Worm (Caenorhabditis elegans) whole organism, midembryonic: ENCODE data around the gene ZK632.9.

Experiments used
- T22C8.4 ChIP-seq: fragments of 200-800 bp; sonication (Bioruptor generic); IDR thresholded peaks from 2 replicates; pipeline ENCODE4 v1.3.6; 2022; ENCODE audit warnings: missing genetic modification characterization, missing compliant biosample characterization
- cog-1 ChIP-seq: sonication (generic microtip); optimal IDR thresholded peaks from 2 replicates; lab custom pipeline; 2016; ENCODE audit warnings: missing genetic modification characterization, missing compliant biosample characterization
- flt-1 ChIP-seq: fragments of 200-800 bp; sonication (Bioruptor generic); IDR thresholded peaks from 2 replicates; pipeline ENCODE4 v1.3.6; 2022; ENCODE audit warnings: missing genetic modification characterization, missing compliant biosample characterization
- klf-2 ChIP-seq: fragments of 200-800 bp; sonication (Bioruptor generic); conservative IDR thresholded peaks from 2 replicates; pipeline ENCODE4 v1.3.6; 2022; ENCODE audit warnings: missing genetic modification reagents, missing genetic modification characterization, missing compliant biosample characterization
- med-1 ChIP-seq: sonication (generic microtip); optimal IDR thresholded peaks from 2 replicates; lab custom pipeline; 2017; ENCODE audit warnings: missing genetic modification characterization, mild to moderate bottlenecking, missing compliant biosample characterization, antibody characterized with exemption, missing genetic modification reagents; ENCODE audit not compliant: insufficient read depth
- ref-1 ChIP-seq: fragments of 200-800 bp; sonication (Bioruptor generic); conservative IDR thresholded peaks from 2 replicates; pipeline ENCODE4 v1.3.6; 2022; ENCODE audit warnings: missing genetic modification reagents, missing genetic modification characterization, missing compliant biosample characterization
- tab-1 ChIP-seq: fragments of 200-800 bp; sonication (Bioruptor generic); IDR thresholded peaks from 2 replicates; pipeline ENCODE4 v1.3.6; 2022; ENCODE audit warnings: missing genetic modification characterization, missing compliant biosample characterization
- ztf-23 ChIP-seq: fragments of 200-800 bp; sonication (Bioruptor generic); IDR thresholded peaks from 2 replicates; pipeline ENCODE4 v1.3.6; 2022; ENCODE audit warnings: missing genetic modification reagents, missing genetic modification characterization, missing compliant biosample characterization
- ztf-29 ChIP-seq: fragments of 200-800 bp; sonication (Bioruptor generic); IDR thresholded peaks from 2 replicates; pipeline ENCODE4 v1.3.6; 2022; ENCODE audit warnings: missing genetic modification reagents, missing genetic modification characterization, missing compliant biosample characterization

Gene ZK632.9

DNA sequence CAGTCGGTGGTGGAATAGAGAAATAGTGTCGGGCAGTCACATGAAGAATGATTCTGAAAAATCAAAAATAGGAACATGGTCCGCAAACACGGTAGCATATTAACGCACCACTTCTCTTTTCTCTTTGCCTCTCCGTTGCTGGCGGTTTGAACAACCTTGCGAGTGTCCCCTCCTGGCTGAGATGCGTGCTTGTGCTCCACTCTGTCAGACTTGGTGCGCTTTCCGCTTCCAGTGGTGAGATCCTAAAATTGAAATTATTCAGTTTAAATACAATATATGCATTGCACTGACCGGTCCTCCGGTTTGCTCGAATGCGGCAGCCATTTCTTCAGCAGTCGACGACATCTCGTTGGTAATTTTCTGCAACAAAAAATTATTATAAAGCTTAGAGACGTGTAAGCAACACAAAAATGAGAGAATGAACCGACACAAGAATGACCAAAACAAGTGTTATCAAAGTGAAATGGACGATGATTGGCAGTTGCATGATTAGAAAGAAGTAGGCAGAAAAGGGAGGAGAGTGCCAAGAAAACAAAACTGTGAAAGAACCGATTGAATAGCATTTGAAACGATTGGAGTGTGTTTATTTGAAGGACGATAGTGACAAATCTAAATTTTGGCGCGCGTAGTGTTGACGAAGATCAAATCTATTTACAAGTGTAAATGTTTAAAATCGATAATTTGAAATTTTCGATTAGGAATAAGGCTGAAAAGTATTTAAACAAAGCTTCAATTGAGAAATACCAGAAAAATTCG, at the start of gene ZK632.9:
Gene ZK632.9 (minus strand): TSS at position 360 of the 756 bp plus-strand sequence.
- TF ChIP-seq ztf-29 (GFP tag; lab: Robert Waterston, UW) (0 out of 2 replicates have a peak, but pooled peaks have one; percentile 38), tab-1 (no peak), cog-1 (no peak)

- TF ChIP-seq klf-2 (GFP tag; lab: Robert Waterston, UW), result no peak
- TF ChIP-seq ztf-29 (GFP tag; lab: Robert Waterston, UW), result no peak
- no peak for TF ChIP-seq flt-1 (GFP tag; lab: Robert Waterston, UW)
- TF ChIP-seq tab-1, result no peak
- TF ChIP-seq med-1 (GFP tag; lab: Kevin White, UChicago), result no peak
Observed at ce11 chrIII:9874515-9874914, 49.3 kb upstream of the ZK632.9 start.

DNA sequence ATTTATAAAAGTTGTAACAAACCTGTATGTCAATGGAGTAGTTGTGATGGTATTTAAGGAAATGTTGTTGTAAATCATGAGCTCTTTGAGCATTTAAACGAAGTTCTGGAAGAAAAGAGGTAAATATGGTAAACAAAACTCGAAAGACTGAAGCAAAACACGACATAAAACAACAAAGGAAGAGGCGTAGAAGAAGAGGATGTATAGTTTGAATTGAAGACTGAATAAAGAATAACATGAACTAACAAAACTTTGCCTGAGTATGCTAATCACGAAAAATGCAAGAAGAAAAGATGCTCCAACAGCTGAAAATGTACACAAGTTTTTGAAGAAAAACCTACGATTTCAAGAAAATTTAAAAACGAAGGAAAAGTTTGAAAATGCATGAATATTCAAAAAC, 45.8 kb upstream of the ZK632.9 start, which contains the start of gene ZK757.1:
Gene ZK757.1 (minus strand): TSS at position 101 of the 400 bp plus-strand sequence.
- TF ChIP-seq flt-1 (GFP tag; lab: Robert Waterston, UW) (no peak), T22C8.4 (GFP tag; lab: Robert Waterston, UW) (no peak)

- peak; percentile 79 for TF ChIP-seq flt-1 (GFP tag; lab: Robert Waterston, UW)
- no peak for TF ChIP-seq med-1 (GFP tag; lab: Kevin White, UChicago)
- TF ChIP-seq cog-1, result no peak
- 0 out of 2 replicates have a peak, but pooled peaks have one; percentile 40 for TF ChIP-seq klf-2 (GFP tag; lab: Robert Waterston, UW)
- peak; percentile 77 for TF ChIP-seq ztf-23
- TF ChIP-seq tab-1, result no peak
- peak; percentile 34; the same call in 1 of the 2 replicates for TF ChIP-seq T22C8.4 (GFP tag; lab: Robert Waterston, UW)
- no peak for TF ChIP-seq ztf-29 (GFP tag; lab: Robert Waterston, UW)
- TF ChIP-seq ref-1 (GFP tag; lab: Robert Waterston, UW), result no peak
Observed at ce11 chrIII:9867780-9868503, 42.7 kb upstream of the ZK632.9 start, which contains the start of gene dhhc-4. Gene dhhc-4 (minus strand): TSS chrIII:9867792.

- no peak for TF ChIP-seq ztf-29 (GFP tag; lab: Robert Waterston, UW)
- TF ChIP-seq cog-1, result no peak
- TF ChIP-seq med-1 (GFP tag; lab: Kevin White, UChicago), result no peak
- TF ChIP-seq tab-1, result no peak
- TF ChIP-seq ztf-23, result no peak
- no peak for TF ChIP-seq klf-2 (GFP tag; lab: Robert Waterston, UW)
- no peak for TF ChIP-seq flt-1 (GFP tag; lab: Robert Waterston, UW)
- TF ChIP-seq ref-1 (GFP tag; lab: Robert Waterston, UW), result no peak
- no peak for TF ChIP-seq T22C8.4 (GFP tag; lab: Robert Waterston, UW)
Observed at ce11 chrIII:9867352-9867751, 42.1 kb upstream of the ZK632.9 start.

- TF ChIP-seq T22C8.4 (GFP tag; lab: Robert Waterston, UW), result no peak
- TF ChIP-seq med-1 (GFP tag; lab: Kevin White, UChicago), result no peak
- TF ChIP-seq tab-1, result no peak
- TF ChIP-seq flt-1 (GFP tag; lab: Robert Waterston, UW), result no peak
- no peak for TF ChIP-seq klf-2 (GFP tag; lab: Robert Waterston, UW)
- no peak for TF ChIP-seq ztf-23
- no peak for TF ChIP-seq ref-1 (GFP tag; lab: Robert Waterston, UW)
- no peak for TF ChIP-seq cog-1
- no peak for TF ChIP-seq ztf-29 (GFP tag; lab: Robert Waterston, UW)
Observed at ce11 chrIII:9862469-9862868, 37.2 kb upstream of the ZK632.9 start.

ce11 chrIII:9861470-9862342, 36.5 kb upstream of the ZK632.9 start:
- TF ChIP-seq T22C8.4 (GFP tag; lab: Robert Waterston, UW) (peak; percentile 90), ztf-29 (GFP tag; lab: Robert Waterston, UW) (peak; percentile 93), flt-1 (GFP tag; lab: Robert Waterston, UW) (peak; percentile 95), ztf-23 (peak; percentile 94), cog-1 (peak; percentile 64), ref-1 (GFP tag; lab: Robert Waterston, UW) (peak; percentile 88), tab-1 (peak; percentile 96), med-1 (GFP tag; lab: Kevin White, UChicago) (peak; percentile 64), klf-2 (GFP tag; lab: Robert Waterston, UW) (peak; percentile 91)

DNA sequence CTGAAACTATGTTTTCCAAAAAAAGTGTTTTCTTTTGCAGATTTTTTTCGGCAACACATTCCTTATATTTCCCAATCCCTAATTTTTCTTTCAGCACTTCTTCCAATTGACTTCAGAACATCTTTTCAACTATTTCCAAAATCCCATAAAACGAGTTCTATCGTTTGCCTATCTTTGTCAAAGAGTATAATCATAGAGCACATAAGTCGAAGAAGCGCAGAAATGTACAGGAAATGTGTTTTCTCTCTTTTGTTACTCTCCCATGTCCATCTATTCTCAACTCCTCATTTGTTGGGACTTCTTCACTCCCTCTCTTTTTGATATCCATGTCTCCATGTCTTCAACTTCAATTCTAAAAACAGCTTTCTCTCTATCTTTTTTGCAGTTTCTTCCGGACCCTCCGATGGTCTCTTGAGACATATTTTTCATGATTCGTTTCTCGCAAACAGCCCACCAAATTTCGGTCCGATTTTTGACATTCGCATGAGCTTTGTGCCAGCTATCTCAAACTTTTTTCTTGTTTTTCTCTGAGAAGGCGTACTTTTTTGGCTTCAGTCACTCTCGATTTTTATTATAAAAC, 35.1 kb upstream of the ZK632.9 start, which contains the start of gene twk-48:
Gene twk-48 (plus strand): TSS at position 530 of the 580 bp plus-strand sequence.
- TF ChIP-seq tab-1 (no peak), klf-2 (GFP tag; lab: Robert Waterston, UW) (no peak), T22C8.4 (GFP tag; lab: Robert Waterston, UW) (no peak), flt-1 (GFP tag; lab: Robert Waterston, UW) (no peak), ztf-23 (no peak), ref-1 (GFP tag; lab: Robert Waterston, UW) (no peak), med-1 (GFP tag; lab: Kevin White, UChicago) (no peak), cog-1 (no peak), ztf-29 (GFP tag; lab: Robert Waterston, UW) (no peak)
